Worm (Caenorhabditis elegans) whole organism, L1 larva: ENCODE data around the gene Y54E2A.9.

Experiments used
- C34B4.2 ChIP-seq: sonication (generic microtip); optimal IDR thresholded peaks from 2 replicates; lab custom pipeline; 2017; ENCODE audit warnings: mild to moderate bottlenecking, missing genetic modification characterization, missing compliant biosample characterization
- F16B12.6 ChIP-seq: fragments of 150-350 bp; optimal IDR thresholded peaks from 2 replicates; lab custom pipeline; 2014; ENCODE audit warnings: missing biosample characterization, missing genetic modification characterization
- alr-1 ChIP-seq: fragments of 200-800 bp; sonication (Bioruptor generic); optimal IDR thresholded peaks from 2 replicates; lab custom pipeline; 2018; ENCODE audit warnings: borderline replicate concordance, mild to moderate bottlenecking, missing genetic modification characterization, missing compliant biosample characterization
- ama-1 ChIP-seq: fragments of 150-350 bp; optimal IDR thresholded peaks from 2 replicates; lab custom pipeline; 2014
- blmp-1 ChIP-seq: fragments of 150-350 bp; optimal IDR thresholded peaks from 2 replicates; lab custom pipeline; 2014; ENCODE audit warnings: missing biosample characterization, missing genetic modification characterization
- ceh-8 ChIP-seq: fragments of 200-800 bp; sonication (Bioruptor generic); optimal IDR thresholded peaks from 2 replicates; lab custom pipeline; 2018; ENCODE audit warnings: mild to moderate bottlenecking, missing genetic modification characterization, moderate library complexity, missing compliant biosample characterization
- ceh-82 ChIP-seq, 3 experiments: fragments of 150-350 bp in 1 of 3; sonication (generic microtip) in 2 of 3; optimal IDR thresholded peaks; 2 replicates each; lab custom pipeline; 2014 to 2017; ENCODE audit warnings: missing biosample characterization in 3 of 3, missing genetic modification characterization in 3 of 3
- ceh-90 ChIP-seq: sonication (generic microtip); optimal IDR thresholded peaks from 2 replicates; lab custom pipeline; 2016; ENCODE audit warnings: missing genetic modification characterization, missing compliant biosample characterization
- dpl-1 ChIP-seq, 3 experiments: fragments of 150-350 bp in 2 of 3; sonication (generic microtip) in 1 of 3; optimal IDR thresholded peaks; 2 replicates each; lab custom pipeline; 2014 to 2017; ENCODE audit warnings: missing biosample characterization in 3 of 3, missing genetic modification characterization in 3 of 3, missing genetic modification reagents in 3 of 3
- efl-3 ChIP-seq: fragments of 200-800 bp; sonication (Bioruptor generic); optimal IDR thresholded peaks from 2 replicates; lab custom pipeline; 2018; ENCODE audit warnings: mild to moderate bottlenecking, missing genetic modification characterization, missing compliant biosample characterization
- egl-13 ChIP-seq: sonication (generic microtip); optimal IDR thresholded peaks from 2 replicates; lab custom pipeline; 2016; ENCODE audit warnings: missing genotype, missing genetic modification reagents, missing genetic modification characterization, missing compliant biosample characterization
- egl-27 ChIP-seq, 2 experiments: fragments of 150-350 bp in 1 of 2; sonication (generic microtip); optimal IDR thresholded peaks; 3 replicates each; lab custom pipeline; 2017 to 2018; ENCODE audit warnings: missing biosample characterization in 2 of 2, missing genetic modification characterization in 2 of 2, missing genetic modification reagents in 2 of 2
- elt-2 ChIP-seq: sonication (generic microtip); optimal IDR thresholded peaks from 2 replicates; lab custom pipeline; 2016; ENCODE audit warnings: missing genetic modification characterization, mild to moderate bottlenecking, inconsistent platforms, missing compliant biosample characterization, missing genetic modification reagents
- fkh-4 ChIP-seq: sonication (generic microtip); optimal IDR thresholded peaks from 2 replicates; lab custom pipeline; 2016; ENCODE audit warnings: missing compliant biosample characterization, missing genetic modification characterization, borderline replicate concordance
- fkh-8 ChIP-seq: sonication (generic microtip); optimal IDR thresholded peaks from 2 replicates; lab custom pipeline; 2016; ENCODE audit warnings: mild to moderate bottlenecking, missing genetic modification characterization, missing compliant biosample characterization
- fos-1 ChIP-seq: fragments of 150-350 bp; optimal IDR thresholded peaks from 2 replicates; lab custom pipeline; 2014; ENCODE audit warnings: missing biosample characterization, missing genetic modification characterization
- grh-1 ChIP-seq: fragments of 200-800 bp; sonication (Bioruptor generic); IDR thresholded peaks from 2 replicates; pipeline ENCODE4 v1.3.6; 2022; ENCODE audit warnings: missing genetic modification reagents, missing genetic modification characterization, missing compliant biosample characterization
- hlh-17 ChIP-seq: fragments of 200-800 bp; sonication (Bioruptor generic); optimal IDR thresholded peaks from 2 replicates; lab custom pipeline; 2018; ENCODE audit warnings: missing genetic modification characterization, mild to moderate bottlenecking, missing compliant biosample characterization, moderate library complexity, borderline replicate concordance
- hpl-2 ChIP-seq: fragments of 150-350 bp; optimal IDR thresholded peaks from 2 replicates; lab custom pipeline; 2014; ENCODE audit warnings: missing biosample characterization, missing genetic modification reagents, missing genetic modification characterization
- isw-1 ChIP-seq: fragments of 200-800 bp; sonication (Bioruptor generic); IDR thresholded peaks from 2 replicates; pipeline ENCODE4 v1.3.6; 2022; ENCODE audit warnings: missing genetic modification characterization, missing compliant biosample characterization
- jun-1 ChIP-seq: fragments of 150-350 bp; optimal IDR thresholded peaks from 2 replicates; lab custom pipeline; 2014; ENCODE audit warnings: missing biosample characterization, missing genetic modification reagents, missing genetic modification characterization
- lin-13 ChIP-seq: fragments of 150-350 bp; optimal IDR thresholded peaks from 2 replicates; lab custom pipeline; 2014; ENCODE audit warnings: missing biosample characterization, missing genetic modification reagents, missing genetic modification characterization
- lin-14 ChIP-seq: fragments of 200-800 bp; sonication (Bioruptor generic); optimal IDR thresholded peaks from 2 replicates; lab custom pipeline; 2018; ENCODE audit warnings: mild to moderate bottlenecking, missing genetic modification characterization, moderate library complexity, missing compliant biosample characterization
- lin-35 ChIP-seq, 2 experiments: fragments of 150-350 bp; optimal IDR thresholded peaks; 2 replicates each; lab custom pipeline; 2014; ENCODE audit warnings: missing biosample characterization in 2 of 2, missing genetic modification characterization in 2 of 2, missing genetic modification reagents in 2 of 2
- lin-39 ChIP-seq: fragments of 150-350 bp; optimal IDR thresholded peaks from 2 replicates; lab custom pipeline; 2014; ENCODE audit warnings: missing biosample characterization, missing genetic modification reagents, missing genetic modification characterization
- lir-3 ChIP-seq: sonication (generic microtip); optimal IDR thresholded peaks from 2 replicates; lab custom pipeline; 2016; ENCODE audit warnings: mild to moderate bottlenecking, missing genetic modification characterization, moderate library complexity, missing compliant biosample characterization; ENCODE audit not compliant: poor library complexity
- lsy-2 ChIP-seq, 2 experiments: fragments of 150-350 bp; optimal IDR thresholded peaks; 2 replicates each; lab custom pipeline; 2014; ENCODE audit warnings: missing biosample characterization in 2 of 2, missing genetic modification characterization in 2 of 2
- mab-9 ChIP-seq: fragments of 200-800 bp; sonication (Bioruptor generic); IDR thresholded peaks from 2 replicates; pipeline ENCODE4 v1.3.6; 2022; ENCODE audit warnings: missing genetic modification reagents, missing genetic modification characterization, missing compliant biosample characterization
- mdl-1 ChIP-seq, 2 experiments: fragments of 150-350 bp; optimal IDR thresholded peaks; 2 replicates each; lab custom pipeline; 2014 to 2017; ENCODE audit warnings: missing biosample characterization in 2 of 2, missing genetic modification characterization in 2 of 2, inconsistent platforms in 1 of 2
- mef-2 ChIP-seq: fragments of 150-350 bp; optimal IDR thresholded peaks from 2 replicates; lab custom pipeline; 2014; ENCODE audit warnings: missing biosample characterization, missing genetic modification characterization
- mep-1 ChIP-seq: fragments of 150-350 bp; optimal IDR thresholded peaks from 2 replicates; lab custom pipeline; 2014; ENCODE audit warnings: missing biosample characterization, missing genetic modification characterization
- nhr-11 ChIP-seq: fragments of 150-350 bp; optimal IDR thresholded peaks from 2 replicates; lab custom pipeline; 2014; ENCODE audit warnings: missing biosample characterization, missing genetic modification characterization
- nhr-12 ChIP-seq: sonication (generic microtip); optimal IDR thresholded peaks from 2 replicates; lab custom pipeline; 2017; ENCODE audit warnings: missing biosample characterization, missing genetic modification characterization
- nhr-19 ChIP-seq: fragments of 200-800 bp; sonication (Bioruptor generic); conservative IDR thresholded peaks from 2 replicates; pipeline ENCODE4 v1.3.6; 2022; ENCODE audit warnings: missing genetic modification characterization, missing compliant biosample characterization
- nhr-28 ChIP-seq: fragments of 150-350 bp; optimal IDR thresholded peaks from 2 replicates; lab custom pipeline; 2014; ENCODE audit warnings: missing biosample characterization, missing genetic modification characterization
- nhr-47 ChIP-seq: sonication (generic microtip); optimal IDR thresholded peaks from 2 replicates; lab custom pipeline; 2016; ENCODE audit warnings: mild to moderate bottlenecking, missing genetic modification characterization, moderate library complexity, missing compliant biosample characterization
- nhr-71 ChIP-seq: sonication (generic microtip); optimal IDR thresholded peaks from 2 replicates; lab custom pipeline; 2016; ENCODE audit warnings: mild to moderate bottlenecking, missing genetic modification characterization, moderate library complexity, missing compliant biosample characterization
- nhr-76 ChIP-seq: sonication (generic microtip); optimal IDR thresholded peaks from 2 replicates; lab custom pipeline; 2017; ENCODE audit warnings: missing biosample characterization, missing genetic modification characterization
- nhr-77 ChIP-seq: fragments of 150-350 bp; optimal IDR thresholded peaks from 2 replicates; lab custom pipeline; 2014; ENCODE audit warnings: missing biosample characterization, missing genetic modification characterization
- nhr-84 ChIP-seq: sonication (generic microtip); optimal IDR thresholded peaks from 2 replicates; lab custom pipeline; 2017; ENCODE audit warnings: missing biosample characterization, missing genetic modification characterization
- nhr-85 ChIP-seq: sonication (generic microtip); peaks from one replicate; lab custom pipeline; 2016; ENCODE audit warnings: missing genetic modification characterization, inconsistent platforms, missing compliant biosample characterization
- pqm-1 ChIP-seq: sonication (generic microtip); optimal IDR thresholded peaks from 3 replicates; lab custom pipeline; 2017; ENCODE audit warnings: missing biosample characterization, missing genetic modification characterization
- rnt-1 ChIP-seq: sonication (generic microtip); optimal IDR thresholded peaks from 2 replicates; lab custom pipeline; 2016; ENCODE audit warnings: mild to moderate bottlenecking, missing genetic modification characterization, moderate library complexity, missing compliant biosample characterization
- snpc-4 ChIP-seq: fragments of 150-350 bp; optimal IDR thresholded peaks from 2 replicates; lab custom pipeline; 2014; ENCODE audit warnings: missing biosample characterization, missing genetic modification characterization
- snu-23 ChIP-seq: sonication (generic microtip); optimal IDR thresholded peaks from 2 replicates; lab custom pipeline; 2016; ENCODE audit warnings: missing genetic modification characterization, missing compliant biosample characterization
- sox-4 ChIP-seq: sonication (generic microtip); optimal IDR thresholded peaks from 2 replicates; lab custom pipeline; 2016; ENCODE audit warnings: missing genetic modification characterization, missing compliant biosample characterization
- sptf-1 ChIP-seq: fragments of 150-350 bp; optimal IDR thresholded peaks from 2 replicates; lab custom pipeline; 2014; ENCODE audit warnings: missing biosample characterization, missing genetic modification characterization
- swsn-7 ChIP-seq: sonication (generic microtip); optimal IDR thresholded peaks from 2 replicates; lab custom pipeline; 2016; ENCODE audit warnings: missing genetic modification characterization, missing compliant biosample characterization
- tbx-2 ChIP-seq: sonication (generic microtip); optimal IDR thresholded peaks from 2 replicates; lab custom pipeline; 2016; ENCODE audit warnings: missing genetic modification characterization, missing compliant biosample characterization
- unc-130 ChIP-seq: fragments of 150-350 bp; optimal IDR thresholded peaks from 2 replicates; lab custom pipeline; 2017; ENCODE audit warnings: missing biosample characterization, missing genetic modification characterization, inconsistent platforms
- unc-62 ChIP-seq: fragments of 150-350 bp; optimal IDR thresholded peaks from 2 replicates; lab custom pipeline; 2014; ENCODE audit warnings: missing biosample characterization, missing genetic modification reagents, missing genetic modification characterization
- unc-86 ChIP-seq: sonication (generic microtip); optimal IDR thresholded peaks from 2 replicates; lab custom pipeline; 2016; ENCODE audit warnings: missing genetic modification characterization, missing compliant biosample characterization
- zip-4 ChIP-seq: fragments of 200-800 bp; sonication (Bioruptor generic); optimal IDR thresholded peaks from 2 replicates; lab custom pipeline; 2018; ENCODE audit warnings: mild to moderate bottlenecking, missing genetic modification characterization, moderate library complexity, missing compliant biosample characterization
- ztf-11 ChIP-seq, 2 experiments: sonication (generic microtip); optimal IDR thresholded peaks; 2 replicates each; lab custom pipeline; 2016 to 2017; ENCODE audit warnings: missing genetic modification characterization in 2 of 2, missing biosample characterization in 1 of 2, missing compliant biosample characterization in 1 of 2

Gene Y54E2A.9

ce11 chrII:14810609-14811008 is 24.8 kb upstream of the Y54E2A.9 start (continued):
- no peak for TF ChIP-seq nhr-12 (tag; lab: Kevin White, UChicago)
- no peak for TF ChIP-seq mep-1 (tag; lab: Kevin White, UChicago)
- TF ChIP-seq nhr-28 (tag; lab: Kevin White, UChicago), result no peak
- TF ChIP-seq nhr-76 (tag; lab: Kevin White, UChicago), result no peak
- no peak for TF ChIP-seq grh-1 (GFP tag; lab: Robert Waterston, UW)
- peak; percentile 7 for TF ChIP-seq unc-86 (tag; lab: Kevin White, UChicago)
- TF ChIP-seq zip-4 (GFP tag; lab: Kevin White, UChicago), result no peak
- TF ChIP-seq jun-1, result no peak
- no peak for TF ChIP-seq blmp-1 (tag; lab: Kevin White, UChicago)
- TF ChIP-seq unc-62 (GFP tag; lab: Kevin White, UChicago), result no peak
- peak in 1 of 3 experiments; percentile 43 for TF ChIP-seq ceh-82 (tag; optimal IDR thresholded peaks at IDR 0.05; lab: Kevin White, UChicago)
- TF ChIP-seq pqm-1 (tag; lab: Kevin White, UChicago), result no peak
- TF ChIP-seq ama-1 (lab: Kevin White, UChicago), result no peak
- TF ChIP-seq lsy-2 (tag; optimal IDR thresholded peaks at IDR 0.05; lab: Kevin White, UChicago), result peak in 1 of 2 experiments; percentile 36
- TF ChIP-seq nhr-84 (tag; lab: Kevin White, UChicago), result no peak
- TF ChIP-seq mef-2 (tag; lab: Kevin White, UChicago), result no peak
- TF ChIP-seq mab-9 (GFP tag; lab: Robert Waterston, UW), result no peak
- no peak for TF ChIP-seq snu-23 (GFP tag; lab: Kevin White, UChicago)
- TF ChIP-seq ztf-11 (tag; optimal IDR thresholded peaks at IDR 0.05; lab: Kevin White, UChicago), result no peak
- TF ChIP-seq efl-3 (GFP tag; lab: Kevin White, UChicago), result no peak
- no peak for TF ChIP-seq fos-1 (tag; lab: Kevin White, UChicago)
- no peak for TF ChIP-seq lir-3 (tag; lab: Kevin White, UChicago)
- TF ChIP-seq nhr-71, result peak; percentile 33
- TF ChIP-seq egl-27 (tag; optimal IDR thresholded peaks at IDR 0.05; lab: Kevin White, UChicago), result no peak
- peak; percentile 33 for TF ChIP-seq nhr-47 (tag; lab: Kevin White, UChicago)
- peak; percentile 26 for TF ChIP-seq snpc-4
- peak; percentile 71 for TF ChIP-seq nhr-77
- TF ChIP-seq hpl-2, result no peak
- TF ChIP-seq sox-4 (tag; lab: Kevin White, UChicago), result no peak
- TF ChIP-seq nhr-19, result no peak
- TF ChIP-seq sptf-1 (tag; lab: Kevin White, UChicago), result no peak
- TF ChIP-seq swsn-7 (tag; lab: Kevin White, UChicago), result peak; percentile 38
- TF ChIP-seq ceh-90 (tag; lab: Kevin White, UChicago), result no peak
- TF ChIP-seq lin-39 (tag; lab: Kevin White, UChicago), result no peak
- TF ChIP-seq hlh-17 (GFP tag; lab: Kevin White, UChicago), result no peak
- no peak for TF ChIP-seq nhr-11 (tag; lab: Kevin White, UChicago)
- TF ChIP-seq unc-130 (tag; lab: Kevin White, UChicago), result no peak
- no peak for TF ChIP-seq isw-1 (GFP tag; lab: Robert Waterston, UW)
- peak; percentile 81 for TF ChIP-seq lin-14 (GFP tag; lab: Kevin White, UChicago)
- peak; percentile 9 for TF ChIP-seq tbx-2 (tag; lab: Kevin White, UChicago)
- TF ChIP-seq lin-35 (GFP tag; optimal IDR thresholded peaks at IDR 0.05; lab: Kevin White, UChicago), result no peak
- TF ChIP-seq elt-2, result no peak
- TF ChIP-seq fkh-8, result peak; percentile 27
- TF ChIP-seq F16B12.6 (tag; lab: Kevin White, UChicago), result no peak
- peak in 1 of 2 experiments; percentile 42 for TF ChIP-seq mdl-1 (tag; optimal IDR thresholded peaks at IDR 0.05; lab: Kevin White, UChicago)
- no peak for TF ChIP-seq fkh-4 (tag; lab: Kevin White, UChicago)
- no peak for TF ChIP-seq ceh-8 (GFP tag; lab: Kevin White, UChicago)
- no peak for TF ChIP-seq C34B4.2 (tag; lab: Kevin White, UChicago)
- peak in 1 of 3 experiments; percentile 62 for TF ChIP-seq dpl-1 (GFP tag; optimal IDR thresholded peaks at IDR 0.05; lab: Kevin White, UChicago)
- peak; percentile 61 for TF ChIP-seq egl-13 (tag; lab: Kevin White, UChicago)
- TF ChIP-seq rnt-1 (tag; lab: Kevin White, UChicago), result no peak
- TF ChIP-seq alr-1 (tag; lab: Kevin White, UChicago), result no peak
- TF ChIP-seq lin-13 (GFP tag; lab: Kevin White, UChicago), result no peak
- TF ChIP-seq nhr-85 (tag; lab: Kevin White, UChicago), result no peak
